Worm (Caenorhabditis elegans) whole organism, L4 larva: ENCODE data around the gene txt-13.

Experiments used
- D1046.2 ChIP-seq: fragments of 200-800 bp; sonication (Bioruptor generic); IDR thresholded peaks from 2 replicates; pipeline ENCODE4 v1.3.6; 2022; ENCODE audit warnings: missing genetic modification characterization, missing compliant biosample characterization
- F10B5.3 ChIP-seq: sonication (generic microtip); optimal IDR thresholded peaks from 2 replicates; lab custom pipeline; 2016; ENCODE audit warnings: mild to moderate bottlenecking, missing genetic modification characterization, missing compliant biosample characterization
- F26F4.8 ChIP-seq: fragments of 200-800 bp; sonication (Bioruptor generic); conservative IDR thresholded peaks from 2 replicates; pipeline ENCODE4 v1.3.6; 2022; ENCODE audit warnings: missing genetic modification characterization, missing compliant biosample characterization
- F37D6.2 ChIP-seq: sonication (generic microtip); optimal IDR thresholded peaks from 2 replicates; lab custom pipeline; 2016; ENCODE audit warnings: mild to moderate bottlenecking, missing genetic modification characterization, missing compliant biosample characterization
- F44E2.7 ChIP-seq: fragments of 200-800 bp; sonication (Bioruptor generic); IDR thresholded peaks from 2 replicates; pipeline ENCODE4 v2.1.2; 2022; ENCODE audit warnings: missing genetic modification characterization, missing compliant biosample characterization
- Y5F2A.4 ChIP-seq: fragments of 200-800 bp; sonication (Bioruptor generic); optimal IDR thresholded peaks from 2 replicates; lab custom pipeline; 2018; ENCODE audit warnings: mild to moderate bottlenecking, missing genetic modification characterization, missing compliant biosample characterization
- aha-1 ChIP-seq: fragments of 150-350 bp; peaks from one replicate; lab custom pipeline; 2014; ENCODE audit warnings: missing biosample characterization, missing genetic modification characterization
- arid-1 ChIP-seq: fragments of 200-800 bp; sonication (Bioruptor generic); conservative IDR thresholded peaks from 2 replicates; pipeline ENCODE4 v1.3.6; 2022; ENCODE audit warnings: missing genetic modification reagents, missing genetic modification characterization, missing compliant biosample characterization
- attf-4 ChIP-seq: sonication (generic microtip); optimal IDR thresholded peaks from 3 replicates; lab custom pipeline; 2017; ENCODE audit warnings: missing biosample characterization, missing genetic modification characterization
- ctbp-1 ChIP-seq: fragments of 200-800 bp; sonication (Bioruptor generic); IDR thresholded peaks from 2 replicates; pipeline ENCODE4 v1.3.6; 2022; ENCODE audit warnings: missing genetic modification reagents, missing genetic modification characterization, missing compliant biosample characterization
- daf-16 ChIP-seq, 3 experiments: sonication (generic microtip); optimal IDR thresholded peaks; 2 replicates each; lab custom pipeline; 2016 to 2017; ENCODE audit warnings: missing genetic modification characterization in 3 of 3, missing genetic modification reagents in 3 of 3, mild to moderate bottlenecking in 2 of 3, missing compliant biosample characterization in 2 of 3, missing biosample characterization in 1 of 3, moderate library complexity in 1 of 3
- daf-8 ChIP-seq: fragments of 200-800 bp; sonication (Bioruptor generic); IDR thresholded peaks from 2 replicates; pipeline ENCODE4 v1.3.6; 2022; ENCODE audit warnings: missing genetic modification characterization, missing compliant biosample characterization
- dmd-8 ChIP-seq: fragments of 200-800 bp; sonication (Bioruptor generic); IDR thresholded peaks from 2 replicates; pipeline ENCODE4 v1.3.6; 2022; ENCODE audit warnings: missing genetic modification characterization, missing compliant biosample characterization
- dmd-9 ChIP-seq: fragments of 200-800 bp; sonication (Bioruptor generic); IDR thresholded peaks from 2 replicates; pipeline ENCODE4 v1.3.6; 2022; ENCODE audit warnings: missing genetic modification reagents, missing genetic modification characterization, missing compliant biosample characterization
- dpl-1 ChIP-seq: fragments of 150-350 bp; optimal IDR thresholded peaks from 2 replicates; lab custom pipeline; 2014; ENCODE audit warnings: missing biosample characterization, missing genetic modification reagents, missing genetic modification characterization
- egl-27 ChIP-seq: sonication (generic microtip); optimal IDR thresholded peaks from 3 replicates; lab custom pipeline; 2017; ENCODE audit warnings: missing biosample characterization, missing genetic modification reagents, missing genetic modification characterization
- egl-43 ChIP-seq: fragments of 200-800 bp; sonication (Bioruptor generic); IDR thresholded peaks from 2 replicates; pipeline ENCODE4 v1.3.6; 2022; ENCODE audit warnings: missing genetic modification reagents, missing genetic modification characterization, missing compliant biosample characterization
- hlh-30 ChIP-seq: sonication (generic microtip); optimal IDR thresholded peaks from 2 replicates; lab custom pipeline; 2017; ENCODE audit warnings: antibody characterized with exemption, mild to moderate bottlenecking, missing genetic modification characterization, missing compliant biosample characterization; ENCODE audit not compliant: insufficient read depth
- jun-1 ChIP-seq: fragments of 150-350 bp; optimal IDR thresholded peaks from 2 replicates; lab custom pipeline; 2014; ENCODE audit warnings: missing biosample characterization, missing genetic modification reagents, missing genetic modification characterization
- lin-15B ChIP-seq: fragments of 150-350 bp; sonication (generic microtip); optimal IDR thresholded peaks from 3 replicates; lab custom pipeline; 2014; ENCODE audit warnings: missing biosample characterization, missing genetic modification characterization
- lin-29 ChIP-seq: fragments of 200-800 bp; sonication (Bioruptor generic); IDR thresholded peaks from 2 replicates; pipeline ENCODE4 v1.3.6; 2022; ENCODE audit warnings: missing genetic modification reagents, missing genetic modification characterization, missing compliant biosample characterization
- lir-3 ChIP-seq: sonication (generic microtip); optimal IDR thresholded peaks from 2 replicates; lab custom pipeline; 2016; ENCODE audit warnings: mild to moderate bottlenecking, missing genetic modification characterization, missing compliant biosample characterization
- mxl-3 ChIP-seq: fragments of 200-800 bp; sonication (Bioruptor generic); optimal IDR thresholded peaks from 2 replicates; lab custom pipeline; 2018; ENCODE audit warnings: mild to moderate bottlenecking, missing genetic modification characterization, missing compliant biosample characterization
- nhr-102 ChIP-seq: sonication (generic microtip); optimal IDR thresholded peaks from 2 replicates; lab custom pipeline; 2016; ENCODE audit warnings: mild to moderate bottlenecking, missing genetic modification characterization, moderate library complexity, missing compliant biosample characterization
- nhr-111 ChIP-seq: fragments of 200-800 bp; sonication (Bioruptor generic); optimal IDR thresholded peaks from 2 replicates; lab custom pipeline; 2018; ENCODE audit warnings: mild to moderate bottlenecking, missing genetic modification characterization, missing compliant biosample characterization
- nhr-28 ChIP-seq: fragments of 150-350 bp; optimal IDR thresholded peaks from 2 replicates; lab custom pipeline; 2014; ENCODE audit warnings: missing biosample characterization, missing genetic modification characterization
- nhr-42 ChIP-seq: fragments of 200-800 bp; sonication (Bioruptor generic); IDR thresholded peaks from 2 replicates; pipeline ENCODE4 v1.3.6; 2022; ENCODE audit warnings: missing genetic modification characterization, missing compliant biosample characterization
- pqm-1 ChIP-seq: sonication (generic microtip); optimal IDR thresholded peaks from 2 replicates; lab custom pipeline; 2017; ENCODE audit warnings: missing biosample characterization, missing genetic modification characterization
- sdz-12 ChIP-seq: fragments of 200-800 bp; sonication (Bioruptor generic); optimal IDR thresholded peaks from 2 replicates; lab custom pipeline; 2018; ENCODE audit warnings: mild to moderate bottlenecking, missing genetic modification characterization, missing compliant biosample characterization
- set-16 ChIP-seq: fragments of 200-800 bp; sonication (Bioruptor generic); IDR thresholded peaks from 2 replicates; pipeline ENCODE4 v1.3.6; 2022; ENCODE audit warnings: missing genetic modification reagents, missing genetic modification characterization, missing compliant biosample characterization
- tag-97 ChIP-seq: fragments of 200-800 bp; sonication (Bioruptor generic); IDR thresholded peaks from 2 replicates; pipeline ENCODE4 v1.3.6; 2022; ENCODE audit warnings: missing genetic modification characterization, missing compliant biosample characterization
- tra-1 ChIP-seq: fragments of 200-800 bp; sonication (Bioruptor generic); IDR thresholded peaks from 2 replicates; pipeline ENCODE4 v1.3.6; 2022; ENCODE audit warnings: missing genetic modification reagents, missing genetic modification characterization, missing compliant biosample characterization

The txt-13 gene

DNA sequence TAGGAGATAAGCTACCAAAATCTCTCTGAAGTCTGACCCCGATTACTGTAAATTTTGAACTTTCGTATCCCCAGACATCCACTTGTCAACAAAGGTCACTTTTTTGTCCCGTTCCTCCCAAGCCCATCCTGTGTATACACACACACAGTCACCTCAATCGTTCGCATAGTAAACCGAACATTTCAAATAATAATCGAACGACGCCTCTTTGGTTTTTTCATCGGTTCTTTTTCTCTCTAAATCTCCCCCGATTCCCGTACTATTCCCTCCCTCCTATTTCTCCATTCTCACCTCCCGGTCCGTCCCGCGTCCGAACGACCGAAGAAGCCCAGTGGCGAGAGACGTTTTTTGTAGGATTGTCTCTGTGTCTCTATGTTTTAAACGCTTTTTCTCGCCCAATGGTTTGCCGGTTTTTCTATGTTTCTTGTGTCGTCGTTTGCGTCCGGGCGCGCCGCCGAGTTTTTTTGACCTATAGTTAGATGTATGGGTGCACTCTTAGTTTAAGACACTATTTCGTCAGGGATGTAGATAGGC, 41.1 kb upstream of the txt-13 start (continued):
- TF ChIP-seq F44E2.7 (GFP tag; lab: Robert Waterston, UW) (no peak), dpl-1 (GFP tag; lab: Kevin White, UChicago) (peak; percentile 4), D1046.2 (no peak), attf-4 (no peak), pqm-1 (tag; lab: Kevin White, UChicago) (no peak), daf-16 (GFP tag; optimal IDR thresholded peaks at IDR 0.05; lab: Kevin White, UChicago) (no peak), daf-16 (tag; optimal IDR thresholded peaks at IDR 0.05; lab: Kevin White, UChicago) (no peak), mxl-3 (no peak), lin-29 (no peak), F26F4.8 (no peak), egl-27 (tag; lab: Kevin White, UChicago) (no peak), jun-1 (tag; lab: Kevin White, UChicago) (no peak), lin-15B (no peak), arid-1 (GFP tag; lab: Robert Waterston, UW) (0 out of 2 replicates have a peak, but pooled peaks have one; percentile 26), tag-97 (GFP tag; lab: Robert Waterston, UW) (no peak)

ce11 chrII:10530907-10531306, 39.5 kb upstream of the txt-13 start:
- TF ChIP-seq D1046.2 (0 out of 2 replicates have a peak, but pooled peaks have one; percentile 39), Y5F2A.4 (GFP tag; lab: Kevin White, UChicago) (no peak), mxl-3 (no peak), set-16 (GFP tag; lab: Robert Waterston, UW) (peak; percentile 56), nhr-28 (no peak), tra-1 (GFP tag; lab: Robert Waterston, UW) (no peak), nhr-42 (0 out of 2 replicates have a peak, but pooled peaks have one; percentile 47), F37D6.2 (tag; lab: Kevin White, UChicago) (no peak)

DNA sequence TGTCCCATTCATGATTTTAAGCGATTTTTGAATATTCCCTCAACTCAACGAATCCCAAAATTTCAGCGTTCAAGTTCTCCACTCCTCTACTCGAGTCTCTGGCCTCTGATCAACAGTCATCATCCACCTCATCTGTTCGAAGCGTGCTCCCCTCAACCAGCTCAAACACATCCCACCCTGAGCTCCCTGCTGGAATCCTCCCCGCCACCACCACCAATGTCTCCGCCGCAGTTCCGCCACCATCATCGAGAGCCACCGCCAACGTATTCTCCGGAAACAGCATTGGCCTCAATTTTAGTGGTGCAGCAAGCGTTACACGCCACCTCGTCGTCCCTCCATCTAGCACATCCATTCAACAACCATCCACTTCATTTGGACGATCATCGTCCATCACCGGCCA, 38.8 kb upstream of the txt-13 start:
- no peak for TF ChIP-seq nhr-111
- TF ChIP-seq F10B5.3 (tag; lab: Kevin White, UChicago), result no peak
- TF ChIP-seq set-16 (GFP tag; lab: Robert Waterston, UW), result peak; percentile 74
- 0 out of 2 replicates have a peak, but pooled peaks have one; percentile 30 for TF ChIP-seq egl-43 (GFP tag; lab: Robert Waterston, UW)

- TF ChIP-seq nhr-102 (tag; lab: Kevin White, UChicago) (no peak), aha-1 (tag; lab: Kevin White, UChicago) (peak; percentile 94), D1046.2 (no peak)
Observed at ce11 chrII:10533985-10534384, 36.4 kb upstream of the txt-13 start.

DNA sequence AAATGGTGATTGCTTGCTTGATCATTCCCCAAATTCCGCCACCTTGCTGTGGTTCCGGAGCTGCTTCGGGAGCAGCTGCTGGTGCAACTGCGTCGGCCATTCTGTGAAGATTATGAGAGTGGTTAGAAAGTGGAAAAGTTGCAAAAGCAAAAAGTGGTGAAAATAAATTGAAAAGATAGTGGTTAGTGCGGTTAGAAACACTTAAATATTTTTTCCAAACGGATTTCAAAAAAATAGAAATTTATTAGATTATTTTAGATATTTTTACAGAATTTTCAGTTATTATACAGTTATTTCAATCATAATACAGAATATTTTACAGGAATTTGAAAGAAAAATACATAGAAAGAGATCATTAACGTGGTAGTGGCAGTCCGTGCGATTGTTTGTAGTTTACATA, 32.8 kb upstream of the txt-13 start, which contains the start of gene R166.2:
Gene R166.2, minus strand, starts transcription at position 101 of the 400 bp plus-strand sequence.
- TF ChIP-seq sdz-12 (GFP tag; lab: Kevin White, UChicago) (no peak), hlh-30 (tag; lab: Kevin White, UChicago) (no peak), dmd-9 (GFP tag; lab: Robert Waterston, UW) (no peak), lir-3 (tag; lab: Kevin White, UChicago) (no peak), dmd-8 (GFP tag; lab: Robert Waterston, UW) (no peak), F10B5.3 (tag; lab: Kevin White, UChicago) (no peak), ctbp-1 (GFP tag; lab: Robert Waterston, UW) (no peak), jun-1 (tag; lab: Kevin White, UChicago) (no peak), daf-8 (GFP tag; lab: Robert Waterston, UW) (no peak), pqm-1 (tag; lab: Kevin White, UChicago) (no peak)
